Fruit fly (Drosophila melanogaster) whole organism, embryonic: ENCODE data around the gene CG34436.
A peak's percentile ranks its signal among the peaks of the same experiment; 100 is the strongest.

Source experiments
- ATbp ChIP-seq: fragments of 200-800 bp; sonication (Bioruptor generic); optimal IDR thresholded peaks from 2 replicates; lab custom pipeline; 2017; ENCODE audit warnings: missing biosample characterization, mild to moderate bottlenecking, missing genetic modification characterization, missing genetic modification reagents
- Awh ChIP-seq: fragments of 200-800 bp; sonication (Bioruptor generic); IDR thresholded peaks from 2 replicates; pipeline ENCODE4, ENCODE4 v1.3.6; 2022; ENCODE audit warnings: missing biosample characterization, missing genetic modification characterization
- B-H1 ChIP-seq: fragments of 200-800 bp; sonication (Bioruptor generic); IDR thresholded peaks from 3 replicates; pipeline ENCODE4 v1.3.6; 2022; ENCODE audit warnings: missing biosample characterization, missing genetic modification characterization
- C15 ChIP-seq: fragments of 200-800 bp; sonication (Bioruptor generic); IDR thresholded peaks from 3 replicates; pipeline ENCODE4 v1.3.6; 2022; ENCODE audit warnings: missing biosample characterization, missing genetic modification characterization
- CG1024 ChIP-seq: fragments of 200-800 bp; sonication (Bioruptor generic); IDR thresholded peaks from 2 replicates; pipeline ENCODE4 v1.3.6; 2022; ENCODE audit warnings: missing biosample characterization, missing genetic modification characterization
- CG10979 ChIP-seq: fragments of 200-800 bp; sonication (Bioruptor generic); optimal IDR thresholded peaks from 2 replicates; lab custom pipeline; 2018; ENCODE audit warnings: missing biosample characterization, mild to moderate bottlenecking, missing genetic modification characterization, moderate library complexity
- CG12942 ChIP-seq: fragments of 200-800 bp; sonication (Bioruptor generic); optimal IDR thresholded peaks from 3 replicates; lab custom pipeline; 2016; ENCODE audit warnings: missing biosample characterization, missing genetic modification characterization
- CG13287 ChIP-seq: fragments of 200-800 bp; sonication (Bioruptor generic); IDR thresholded peaks from 2 replicates; pipeline ENCODE4 v1.3.6; 2022; ENCODE audit warnings: missing biosample characterization, missing genetic modification characterization; ENCODE audit not compliant: partially characterized antibody
- CG14667 ChIP-seq: fragments of 200-800 bp; sonication (Bioruptor generic); IDR thresholded peaks from 2 replicates; pipeline ENCODE4 v1.3.6; 2022; ENCODE audit warnings: missing biosample characterization, missing genetic modification characterization
- CG18764 ChIP-seq: fragments of 200-800 bp; sonication (Bioruptor generic); optimal IDR thresholded peaks from 3 replicates; lab custom pipeline; 2016; ENCODE audit warnings: missing biosample characterization, missing genetic modification characterization
- CG2199 ChIP-seq: fragments of 200-800 bp; sonication (Bioruptor generic); IDR thresholded peaks from 3 replicates; pipeline ENCODE4 v1.3.6; 2022; ENCODE audit warnings: missing biosample characterization, missing genetic modification characterization
- CG31388 ChIP-seq: fragments of 200-800 bp; sonication (Bioruptor generic); optimal IDR thresholded peaks from 2 replicates; lab custom pipeline; 2016; ENCODE audit warnings: missing biosample characterization, missing genetic modification characterization
- CG3838 ChIP-seq: fragments of 200-800 bp; sonication (Bioruptor generic); optimal IDR thresholded peaks from 3 replicates; lab custom pipeline; 2016; ENCODE audit warnings: missing biosample characterization, missing genetic modification characterization
- CG42726 ChIP-seq: fragments of 200-800 bp; sonication (Bioruptor generic); IDR thresholded peaks from 2 replicates; pipeline ENCODE4 v1.3.6; 2022; ENCODE audit warnings: missing biosample characterization, missing genetic modification characterization; ENCODE audit not compliant: partially characterized antibody
- CG4328 ChIP-seq: fragments of 200-800 bp; sonication (Bioruptor generic); optimal IDR thresholded peaks from 3 replicates; lab custom pipeline; 2017; ENCODE audit warnings: missing biosample characterization, missing genetic modification reagents, missing genetic modification characterization
- CG6272 ChIP-seq: fragments of 200-800 bp; sonication (Bioruptor generic); IDR thresholded peaks from 2 replicates; pipeline ENCODE4 v1.3.6; 2022; ENCODE audit warnings: missing biosample characterization, missing genetic modification characterization
- CG6765 ChIP-seq: fragments of 200-800 bp; sonication (Bioruptor generic); optimal IDR thresholded peaks from 3 replicates; lab custom pipeline; 2017; ENCODE audit warnings: missing biosample characterization, mild to moderate bottlenecking, missing genetic modification characterization
- CG7271 ChIP-seq: fragments of 200-800 bp; sonication (Bioruptor generic); optimal IDR thresholded peaks from 2 replicates; lab custom pipeline; 2018; ENCODE audit warnings: missing biosample characterization, mild to moderate bottlenecking, missing genetic modification characterization, moderate library complexity
- Dbx ChIP-seq: fragments of 200-800 bp; sonication (Bioruptor generic); IDR thresholded peaks from 3 replicates; pipeline ENCODE4 v1.3.6; 2022; ENCODE audit warnings: missing biosample characterization, missing genetic modification characterization
- Doc2 ChIP-seq: fragments of 200-800 bp; sonication (Bioruptor generic); IDR thresholded peaks from 2 replicates; pipeline ENCODE4 v1.3.6; 2022; ENCODE audit warnings: missing biosample characterization, missing genetic modification characterization
- Dref ChIP-seq: fragments of 200-800 bp; sonication (Bioruptor generic); IDR thresholded peaks from 2 replicates; pipeline ENCODE4 v1.3.6; 2022; ENCODE audit warnings: missing biosample characterization, missing genetic modification characterization
- ERR ChIP-seq: fragments of 200-800 bp; sonication (Bioruptor generic); optimal IDR thresholded peaks from 2 replicates; lab custom pipeline; 2016; ENCODE audit warnings: missing biosample characterization, missing genetic modification characterization
- HLH54F ChIP-seq: fragments of 200-800 bp; sonication (Bioruptor generic); optimal IDR thresholded peaks from 3 replicates; lab custom pipeline; 2016; ENCODE audit warnings: missing biosample characterization, missing genetic modification characterization
- Hr39 ChIP-seq: fragments of >200 bp; optimal IDR thresholded peaks from 2 replicates; lab custom pipeline; 2017
- Mrtf ChIP-seq: fragments of 200-800 bp; sonication (Bioruptor generic); IDR thresholded peaks from 3 replicates; pipeline ENCODE4 v1.3.6; 2022; ENCODE audit warnings: missing biosample characterization, missing genetic modification characterization
- PHDP ChIP-seq: fragments of 200-800 bp; sonication (Bioruptor generic); optimal IDR thresholded peaks from 3 replicates; lab custom pipeline; 2018; ENCODE audit warnings: missing biosample characterization, mild to moderate bottlenecking, missing genetic modification characterization, moderate library complexity
- Side ChIP-seq: fragments of 200-800 bp; sonication (Bioruptor generic); optimal IDR thresholded peaks from 2 replicates; lab custom pipeline; 2016; ENCODE audit warnings: missing biosample characterization, missing genetic modification characterization
- Sry-β ChIP-seq: fragments of 200-800 bp; sonication (Bioruptor generic); optimal IDR thresholded peaks from 2 replicates; lab custom pipeline; 2018; ENCODE audit warnings: missing biosample characterization, mild to moderate bottlenecking, missing genetic modification characterization, moderate library complexity
- Sry-δ ChIP-seq: fragments of 200-800 bp; sonication (Bioruptor generic); optimal IDR thresholded peaks from 2 replicates; lab custom pipeline; 2016; ENCODE audit warnings: missing biosample characterization, missing genetic modification characterization
- Taf1 ChIP-seq: fragments of 200-800 bp; sonication (Bioruptor generic); IDR thresholded peaks from 2 replicates; pipeline ENCODE4 v1.3.6; 2022; ENCODE audit warnings: missing biosample characterization, missing genetic modification characterization
- bbx ChIP-seq: fragments of 200-800 bp; sonication (Bioruptor generic); IDR thresholded peaks from 2 replicates; pipeline ENCODE4 v1.3.6; 2022; ENCODE audit warnings: missing biosample characterization, missing genetic modification characterization; ENCODE audit not compliant: partially characterized antibody
- bigmax ChIP-seq: fragments of 200-800 bp; sonication (Bioruptor generic); optimal IDR thresholded peaks from 2 replicates; lab custom pipeline; 2018; ENCODE audit warnings: missing biosample characterization, mild to moderate bottlenecking, missing genetic modification characterization
- cg ChIP-seq: fragments of 200-800 bp; sonication (Bioruptor generic); optimal IDR thresholded peaks from 3 replicates; lab custom pipeline; 2019; ENCODE audit warnings: missing biosample characterization, mild to moderate bottlenecking, missing genetic modification characterization, moderate library complexity
- da ChIP-seq: fragments of 200-800 bp; sonication (Bioruptor generic); optimal IDR thresholded peaks from 2 replicates; lab custom pipeline; 2016; ENCODE audit warnings: missing biosample characterization, missing genetic modification characterization
- dmrt99B ChIP-seq: fragments of 200-800 bp; sonication (Bioruptor generic); optimal IDR thresholded peaks from 2 replicates; lab custom pipeline; 2018; ENCODE audit warnings: missing biosample characterization, mild to moderate bottlenecking, missing genetic modification characterization, moderate library complexity
- ewg ChIP-seq: fragments of 200-800 bp; sonication (Bioruptor generic); optimal IDR thresholded peaks from 3 replicates; lab custom pipeline; 2017; ENCODE audit warnings: mild to moderate bottlenecking, missing biosample characterization, missing genetic modification reagents, missing genetic modification characterization
- exex ChIP-seq: fragments of 200-800 bp; sonication (Bioruptor generic); optimal IDR thresholded peaks from 4 replicates; lab custom pipeline; 2018; ENCODE audit warnings: missing biosample characterization, mild to moderate bottlenecking, missing genetic modification characterization, moderate library complexity
- gfzf ChIP-seq: fragments of 200-800 bp; sonication (Bioruptor generic); optimal IDR thresholded peaks from 2 replicates; lab custom pipeline; 2016; ENCODE audit warnings: missing biosample characterization, mild to moderate bottlenecking, missing genetic modification characterization, moderate library complexity
- gsb ChIP-seq: fragments of 200-800 bp; sonication (Bioruptor generic); IDR thresholded peaks from 2 replicates; pipeline ENCODE4 v1.3.6; 2022; ENCODE audit warnings: missing biosample characterization, missing genetic modification characterization
- gt ChIP-seq: fragments of 200-800 bp; sonication (Bioruptor generic); IDR thresholded peaks from 2 replicates; pipeline ENCODE4 v1.3.6; 2022; ENCODE audit warnings: missing biosample characterization, missing genetic modification characterization
- lmd ChIP-seq: fragments of 200-800 bp; sonication (Bioruptor generic); IDR thresholded peaks from 2 replicates; pipeline ENCODE4 v1.3.6; 2022; ENCODE audit warnings: missing biosample characterization, missing genetic modification characterization
- mam ChIP-seq: fragments of 200-800 bp; sonication (Bioruptor generic); optimal IDR thresholded peaks from 3 replicates; lab custom pipeline; 2016; ENCODE audit warnings: missing biosample characterization, missing genetic modification characterization
- odd ChIP-seq: fragments of 200-800 bp; sonication (Bioruptor generic); optimal IDR thresholded peaks from 2 replicates; lab custom pipeline; 2017; ENCODE audit warnings: missing biosample characterization, mild to moderate bottlenecking, missing genetic modification characterization
- psq ChIP-seq: fragments of 200-800 bp; sonication (Bioruptor generic); optimal IDR thresholded peaks from 2 replicates; lab custom pipeline; 2017; ENCODE audit warnings: missing biosample characterization, missing genetic modification characterization
- pzg ChIP-seq: fragments of 200-800 bp; sonication (Bioruptor generic); optimal IDR thresholded peaks from 3 replicates; lab custom pipeline; 2018; ENCODE audit warnings: missing biosample characterization, mild to moderate bottlenecking, missing genetic modification characterization, moderate library complexity
- salm ChIP-seq: fragments of 200-800 bp; sonication (Bioruptor generic); optimal IDR thresholded peaks from 2 replicates; lab custom pipeline; 2018; ENCODE audit warnings: missing biosample characterization, mild to moderate bottlenecking, missing genetic modification characterization
- scrt ChIP-seq: fragments of 200-800 bp; sonication (Bioruptor generic); optimal IDR thresholded peaks from 2 replicates; lab custom pipeline; 2018; ENCODE audit warnings: missing biosample characterization, mild to moderate bottlenecking, missing genetic modification characterization, moderate library complexity
- slbo ChIP-seq: fragments of 200-800 bp; sonication (Bioruptor generic); IDR thresholded peaks from 2 replicates; pipeline ENCODE4 v1.3.6; 2022; ENCODE audit warnings: missing biosample characterization, missing genetic modification characterization
- so ChIP-seq: fragments of 200-800 bp; sonication (Bioruptor generic); IDR thresholded peaks from 3 replicates; pipeline ENCODE4 v1.3.6; 2022; ENCODE audit warnings: missing biosample characterization, missing genetic modification characterization
- sob ChIP-seq: fragments of 200-800 bp; sonication (Bioruptor generic); IDR thresholded peaks from 2 replicates; pipeline ENCODE4 v1.3.6; 2022; ENCODE audit warnings: missing biosample characterization, missing genetic modification characterization
- unpg ChIP-seq: fragments of 200-800 bp; sonication (Bioruptor generic); optimal IDR thresholded peaks from 3 replicates; lab custom pipeline; 2018; ENCODE audit warnings: missing biosample characterization, mild to moderate bottlenecking, missing genetic modification characterization, moderate library complexity
- wdn ChIP-seq: fragments of 200-800 bp; sonication (Bioruptor generic); IDR thresholded peaks from 2 replicates; pipeline ENCODE4 v1.3.6; 2022; ENCODE audit warnings: missing biosample characterization, missing genetic modification characterization
- wek ChIP-seq: fragments of 200-800 bp; sonication (Bioruptor generic); optimal IDR thresholded peaks from 3 replicates; lab custom pipeline; 2018; ENCODE audit warnings: missing biosample characterization, mild to moderate bottlenecking, missing genetic modification characterization, moderate library complexity

The CG34436 gene

DNA sequence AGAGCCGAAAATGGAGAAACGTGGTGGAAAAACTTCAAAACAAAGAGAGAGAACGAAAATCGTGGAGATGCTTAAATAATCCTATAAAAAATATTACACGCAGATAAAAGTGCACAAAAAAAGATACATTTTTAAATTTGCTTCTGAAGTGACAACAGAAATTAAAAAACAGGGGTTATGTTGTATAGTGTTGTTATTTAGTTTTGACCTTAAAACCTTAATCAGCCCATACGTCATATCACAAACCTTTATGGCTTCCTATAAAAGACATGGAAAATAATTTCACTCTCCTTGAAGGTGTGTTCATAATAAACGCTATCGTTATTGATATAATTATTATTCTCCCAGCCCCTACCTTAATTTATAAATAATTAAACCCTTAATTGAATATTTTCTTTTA, 44.8 kb downstream of the CG34436 start (continued):
- no peak for TF ChIP-seq bigmax (GFP tag; lab: Kevin White, UChicago)
- TF ChIP-seq da (GFP tag; lab: Kevin White, UChicago) = no peak
- no peak for TF ChIP-seq Sry-β (GFP tag; lab: Kevin White, UChicago)
- TF ChIP-seq slbo (GFP tag; lab: Robert Waterston, UW) = no peak
- no peak for TF ChIP-seq wdn (GFP tag; lab: Robert Waterston, UW)
- peak; percentile 11 for TF ChIP-seq mam (GFP tag; lab: Kevin White, UChicago)
- no peak for TF ChIP-seq cg
- TF ChIP-seq Doc2 (GFP tag; lab: Robert Waterston, UW) = no peak
- TF ChIP-seq Dbx = no peak
- TF ChIP-seq Awh (GFP tag; lab: Robert Waterston, UW) = no peak
- TF ChIP-seq salm (tag; lab: Kevin White, UChicago) = no peak
- no peak for TF ChIP-seq HLH54F (GFP tag; lab: Kevin White, UChicago)
- TF ChIP-seq ewg (GFP tag; lab: Kevin White, UChicago) = no peak
- TF ChIP-seq Taf1 (GFP tag; lab: Robert Waterston, UW) = no peak
- TF ChIP-seq gt = no peak
- TF ChIP-seq CG6765 = no peak
- TF ChIP-seq Hr39 = no peak
- no peak for TF ChIP-seq CG2199
- no peak for TF ChIP-seq odd (GFP tag; lab: Kevin White, UChicago)
- TF ChIP-seq CG3838 (GFP tag; lab: Kevin White, UChicago) = no peak
- TF ChIP-seq CG12942 (GFP tag; lab: Kevin White, UChicago) = peak; percentile 0
- no peak for TF ChIP-seq CG31388 (GFP tag; lab: Kevin White, UChicago)
- TF ChIP-seq CG1024 (GFP tag; lab: Robert Waterston, UW) = no peak
- TF ChIP-seq CG14667 (GFP tag; lab: Robert Waterston, UW) = no peak
- TF ChIP-seq CG6272 (GFP tag; lab: Robert Waterston, UW) = no peak
- TF ChIP-seq unpg (GFP tag; lab: Kevin White, UChicago) = peak; percentile 14
- no peak for TF ChIP-seq Sry-δ
- no peak for TF ChIP-seq Mrtf (GFP tag; lab: Robert Waterston, UW)
- peak; percentile 34 for TF ChIP-seq dmrt99B
- peak; percentile 54 for TF ChIP-seq PHDP (tag; lab: Kevin White, UChicago)
- TF ChIP-seq psq (GFP tag; lab: Kevin White, UChicago) = no peak
- TF ChIP-seq Dref (GFP tag; lab: Robert Waterston, UW) = no peak
- TF ChIP-seq gfzf = no peak
- TF ChIP-seq ERR (GFP tag; lab: Kevin White, UChicago) = no peak
- no peak for TF ChIP-seq B-H1 (GFP tag; lab: Robert Waterston, UW)
- TF ChIP-seq wek (GFP tag; lab: Kevin White, UChicago) = no peak
- TF ChIP-seq C15 (GFP tag; lab: Robert Waterston, UW) = no peak
- no peak for TF ChIP-seq exex (tag; lab: Kevin White, UChicago)
- no peak for TF ChIP-seq scrt (GFP tag; lab: Kevin White, UChicago)
- no peak for TF ChIP-seq Side (GFP tag; lab: Kevin White, UChicago)
- no peak for TF ChIP-seq CG7271
- no peak for TF ChIP-seq bbx (GFP tag; lab: Robert Waterston, UW)
- no peak for TF ChIP-seq CG18764 (GFP tag; lab: Kevin White, UChicago)
- no peak for TF ChIP-seq so (GFP tag; lab: Robert Waterston, UW)
- TF ChIP-seq CG13287 (GFP tag; lab: Robert Waterston, UW) = no peak
- TF ChIP-seq CG10979 (tag; lab: Kevin White, UChicago) = peak; percentile 15
- no peak for TF ChIP-seq sob
- no peak for TF ChIP-seq ATbp (GFP tag; lab: Kevin White, UChicago)
- TF ChIP-seq gsb (GFP tag; lab: Robert Waterston, UW) = no peak
- TF ChIP-seq pzg = no peak
- no peak for TF ChIP-seq CG42726 (GFP tag; lab: Robert Waterston, UW)
- no peak for TF ChIP-seq lmd (GFP tag; lab: Robert Waterston, UW)
- no peak for TF ChIP-seq CG4328 (GFP tag; lab: Kevin White, UChicago)
